Worm (Caenorhabditis elegans): Measurements from ENCODE around the gene ins-17.

The ins-17 gene

DNA sequence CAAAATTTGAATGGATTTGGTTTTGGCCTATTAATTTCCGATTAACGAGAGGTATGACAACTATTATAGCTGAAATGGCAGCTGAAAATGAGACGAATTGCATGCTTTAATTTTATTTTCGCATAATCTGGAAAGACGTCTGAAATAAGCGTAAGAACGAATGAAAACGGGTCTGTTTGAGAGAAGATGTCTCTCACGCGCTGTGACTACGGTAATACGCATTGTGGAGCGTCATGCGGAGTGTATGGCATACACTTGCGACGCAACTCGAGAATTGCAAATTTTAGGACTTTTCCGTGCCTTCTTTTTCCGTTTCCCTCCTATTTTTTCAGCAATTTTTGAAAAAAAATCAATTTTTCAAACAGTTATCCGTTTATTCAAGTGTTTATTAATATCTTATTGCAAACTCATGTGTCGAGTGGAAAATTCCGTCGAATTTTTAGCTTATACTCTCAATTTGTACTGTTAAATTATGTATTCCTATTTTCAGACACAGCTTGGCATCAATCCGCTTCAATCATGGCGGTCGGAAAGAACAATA is 1.9 kb downstream of the ins-17 start, which contains the start of gene rps-1 (continued):
- peak; percentile 50 for TF ChIP-seq pqm-1 (tag; optimal IDR thresholded peaks at IDR 0.05)
- peak; percentile 88 for TF ChIP-seq efl-3 (GFP tag; optimal IDR thresholded peaks at IDR 0.05)
- peak; percentile 67 for TF ChIP-seq hlh-4 (tag; optimal IDR thresholded peaks at IDR 0.05)
- peak; percentile 91 for TF ChIP-seq nhr-237 (tag; optimal IDR thresholded peaks at IDR 0.05)
- peak; percentile 98 for TF ChIP-seq nhr-77 (tag; optimal IDR thresholded peaks at IDR 0.05)
- peak; percentile 93 for TF ChIP-seq elt-2 (tag; optimal IDR thresholded peaks at IDR 0.05)
- peak; percentile 60 for TF ChIP-seq nhr-28 (tag; optimal IDR thresholded peaks at IDR 0.05)
- no peak for TF ChIP-seq Y116A8C.19 (tag; optimal IDR thresholded peaks at IDR 0.05; ENCODE audit: borderline replicate concordance)
- peak; percentile 100 for TF ChIP-seq snu-23 (GFP tag; optimal IDR thresholded peaks at IDR 0.05)
- peak; percentile 95 for TF ChIP-seq ceh-88 (GFP tag; IDR thresholded peaks at IDR 0.05)
- TF ChIP-seq C34B4.2 (tag; optimal IDR thresholded peaks at IDR 0.05): peak; percentile 83
- peak; percentile 93 to 94 (median 93) for TF ChIP-seq dpl-1 (GFP tag; optimal IDR thresholded peaks at IDR 0.05)
- peak; percentile 33 for TF ChIP-seq pag-3 (tag; optimal IDR thresholded peaks at IDR 0.05; ENCODE audit: borderline replicate concordance, insufficient read depth)
- TF ChIP-seq fkh-4 (tag; optimal IDR thresholded peaks at IDR 0.05; ENCODE audit: borderline replicate concordance): peak; percentile 91
- peak; percentile 99 for TF ChIP-seq dsc-1 (tag; optimal IDR thresholded peaks at IDR 0.05)
- peak; percentile 95 for TF ChIP-seq skn-1 (tag; optimal IDR thresholded peaks at IDR 0.05)
- TF ChIP-seq fkh-10 (GFP tag; optimal IDR thresholded peaks at IDR 0.05): peak; percentile 98
- peak; percentile 95 for TF ChIP-seq sox-4 (tag; optimal IDR thresholded peaks at IDR 0.05)
- TF ChIP-seq unc-130 (tag; optimal IDR thresholded peaks at IDR 0.05): peak; percentile 99
- TF ChIP-seq ets-5 (GFP tag; IDR thresholded peaks at IDR 0.05): 0 out of 2 replicates have a peak, but pooled peaks have one; percentile 11
- peak; percentile 96 for TF ChIP-seq fos-1 (tag; optimal IDR thresholded peaks at IDR 0.05)
- TF ChIP-seq egl-13 (tag; optimal IDR thresholded peaks at IDR 0.05): peak; percentile 99
- peak; percentile 100 for TF ChIP-seq mep-1 (tag; optimal IDR thresholded peaks at IDR 0.05)
- peak; percentile 95 for TF ChIP-seq zip-4 (GFP tag; optimal IDR thresholded peaks at IDR 0.05)
- peak; percentile 97 for TF ChIP-seq pax-3 (tag; optimal IDR thresholded peaks at IDR 0.05)
- peak; percentile 100 for TF ChIP-seq ztf-4 (tag; optimal IDR thresholded peaks at IDR 0.05)
- TF ChIP-seq ama-1 (optimal IDR thresholded peaks at IDR 0.05): peak; percentile 92
- TF ChIP-seq ceh-82 (tag; optimal IDR thresholded peaks at IDR 0.05): peak; percentile 99 to 100 (median 99)
- peak; percentile 55 to 98 for TF ChIP-seq mdl-1 (tag; optimal IDR thresholded peaks at IDR 0.05)
- TF ChIP-seq unc-30 (tag; optimal IDR thresholded peaks at IDR 0.05): peak; percentile 87
- TF ChIP-seq F16B12.6 (tag; optimal IDR thresholded peaks at IDR 0.05): peak; percentile 82
- TF ChIP-seq irx-1 (tag; optimal IDR thresholded peaks at IDR 0.05): peak; percentile 98
- peak; percentile 99 for TF ChIP-seq nhr-90 (tag; optimal IDR thresholded peaks at IDR 0.05; ENCODE audit: poor library complexity)
- peak; percentile 99 for TF ChIP-seq C16A3.4 (tag; optimal IDR thresholded peaks at IDR 0.05)
- TF ChIP-seq unc-86 (tag; optimal IDR thresholded peaks at IDR 0.05): peak; percentile 99
- TF ChIP-seq sup-37 (GFP tag; optimal IDR thresholded peaks at IDR 0.05): peak; percentile 96
- peak; percentile 65 for TF ChIP-seq ceh-90 (tag; optimal IDR thresholded peaks at IDR 0.05)
- TF ChIP-seq mef-2 (tag; optimal IDR thresholded peaks at IDR 0.05): peak; percentile 94

DNA sequence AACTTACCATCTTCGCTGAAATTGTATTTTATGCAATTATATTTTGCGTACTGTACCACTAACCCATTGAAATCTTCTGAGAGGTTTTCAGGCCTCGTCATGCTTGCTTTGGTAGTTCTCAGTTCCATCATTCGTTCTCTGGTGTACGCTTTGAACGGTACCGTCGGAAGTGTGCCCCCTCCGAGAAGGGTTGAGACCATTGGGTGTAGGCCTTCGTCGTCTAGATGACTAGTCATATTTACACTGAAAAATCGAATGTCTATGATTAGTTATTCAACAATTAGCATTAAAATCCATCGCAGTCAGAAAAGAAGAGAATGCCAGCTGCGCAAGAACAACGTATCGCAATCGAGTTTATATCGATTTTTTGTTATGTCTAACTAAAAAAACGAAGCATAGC is 2.5 kb downstream of the ins-17 start, which contains the start of gene ifet-1:
Gene ifet-1, minus strand, starts transcription at position 243 of the 400 bp plus-strand sequence.
- TF ChIP-seq elt-2 (tag; optimal IDR thresholded peaks at IDR 0.05) (no peak), nhr-85 (tag) (peak; percentile 18), blmp-1 (tag; optimal IDR thresholded peaks at IDR 0.05) (no peak)

DNA sequence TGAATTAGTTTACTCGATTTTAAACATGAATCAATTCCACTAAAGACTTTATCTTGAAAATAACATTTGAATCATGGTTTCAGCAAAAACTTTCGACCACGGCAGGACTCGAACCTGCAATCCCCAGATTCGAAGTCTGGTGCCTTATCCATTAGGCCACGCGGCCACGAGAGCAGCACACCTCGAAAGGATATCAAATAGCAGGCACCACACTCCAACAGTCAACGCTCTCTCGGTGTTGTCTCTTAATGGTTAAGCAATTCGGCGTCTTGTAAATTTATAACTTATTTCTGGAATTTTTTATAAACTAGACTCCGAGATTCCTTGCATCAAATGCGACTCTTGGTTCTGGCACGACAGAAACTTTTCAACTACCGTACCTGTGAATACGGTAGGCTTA is 6.6 kb downstream of the ins-17 start:
- TF ChIP-seq ztf-4 (tag; optimal IDR thresholded peaks at IDR 0.05) (peak; percentile 53), unc-130 (tag; optimal IDR thresholded peaks at IDR 0.05) (no peak), elt-3 (tag; optimal IDR thresholded peaks at IDR 0.05) (peak in 1 of 6 experiments; percentile 50), aha-1 (tag; optimal IDR thresholded peaks at IDR 0.05) (no peak), fos-1 (tag; optimal IDR thresholded peaks at IDR 0.05) (peak; percentile 19), skn-1 (tag; optimal IDR thresholded peaks at IDR 0.05) (peak; percentile 26), sox-4 (tag; optimal IDR thresholded peaks at IDR 0.05) (no peak), lin-39 (tag; optimal IDR thresholded peaks at IDR 0.05) (no peak), mef-2 (tag; optimal IDR thresholded peaks at IDR 0.05) (no peak), nhr-90 (tag; optimal IDR thresholded peaks at IDR 0.05; ENCODE audit: poor library complexity) (peak; percentile 58), nhr-28 (tag; optimal IDR thresholded peaks at IDR 0.05) (no peak), tbx-2 (tag; optimal IDR thresholded peaks at IDR 0.05) (peak; percentile 30), grh-1 (GFP tag; IDR thresholded peaks at IDR 0.05) (peak; percentile 16; the same call in 1 of the 2 replicates), nhr-85 (tag) (peak; percentile 50), rnt-1 (tag; optimal IDR thresholded peaks at IDR 0.05) (peak; percentile 50), fkh-8 (tag; optimal IDR thresholded peaks at IDR 0.05) (peak; percentile 78), nhr-47 (tag; optimal IDR thresholded peaks at IDR 0.05) (peak; percentile 71), lir-3 (tag; optimal IDR thresholded peaks at IDR 0.05; ENCODE audit: poor library complexity) (peak; percentile 82)

All from whole organism, L1 larva.